Fruit fly (Drosophila melanogaster): ENCODE data around the gene Spn28F.

The Spn28F gene

dm6 chr2L:8229628-8230027 lies 12.0 kb downstream of the Spn28F start (continued):
- TF ChIP-seq lov (optimal IDR thresholded peaks at IDR 0.05) = no peak
- no peak for TF ChIP-seq lov (GFP tag; IDR thresholded peaks at IDR 0.05)
- no peak for TF ChIP-seq D19A (tag; optimal IDR thresholded peaks at IDR 0.05)
- 0 out of 2 replicates have a peak, but pooled peaks have one; percentile 22 for TF ChIP-seq CG1024 (GFP tag; IDR thresholded peaks at IDR 0.05)
- TF ChIP-seq CG7556 (GFP tag; optimal IDR thresholded peaks at IDR 0.05) = no peak
- TF ChIP-seq hkb (optimal IDR thresholded peaks at IDR 0.05) = no peak
- peak; percentile 50; the same call in 1 of the 2 replicates for TF ChIP-seq hkb (GFP tag; IDR thresholded peaks at IDR 0.05)
- no peak for TF ChIP-seq trh (GFP tag; optimal IDR thresholded peaks at IDR 0.05)
- TF ChIP-seq Atf-2 (GFP tag; optimal IDR thresholded peaks at IDR 0.05) = peak; percentile 19
- peak; percentile 22; the same call in 1 of the 2 replicates for TF ChIP-seq E2f2 (GFP tag; IDR thresholded peaks at IDR 0.05)
- peak; percentile 4 for TF ChIP-seq her (GFP tag; optimal IDR thresholded peaks at IDR 0.05)
- no peak for TF ChIP-seq ap (GFP tag; IDR thresholded peaks at IDR 0.05)
- TF ChIP-seq nom (GFP tag; optimal IDR thresholded peaks at IDR 0.05) = peak; percentile 11
- no peak for TF ChIP-seq nerfin-2 (GFP tag; IDR thresholded peaks at IDR 0.05; ENCODE audit: partially characterized antibody)
- peak; percentile 40 for TF ChIP-seq corto (GFP tag; optimal IDR thresholded peaks at IDR 0.05)
- peak; percentile 11 for TF ChIP-seq CG30403 (GFP tag; optimal IDR thresholded peaks at IDR 0.05)
- no peak for TF ChIP-seq CG11093 (GFP tag; IDR thresholded peaks at IDR 0.05)
- TF ChIP-seq CG12236 (GFP tag; optimal IDR thresholded peaks at IDR 0.05) = no peak
- TF ChIP-seq CG18476 (GFP tag; optimal IDR thresholded peaks at IDR 0.05) = no peak
- no peak for TF ChIP-seq Poxn (GFP tag; IDR thresholded peaks at IDR 0.05)
- TF ChIP-seq CG33213 (GFP tag; optimal IDR thresholded peaks at IDR 0.05) = no peak
- TF ChIP-seq CG11247 (GFP tag; IDR thresholded peaks at IDR 0.05) = no peak
- peak; percentile 52; the same call in 1 of the 2 replicates for TF ChIP-seq CG6689 (GFP tag; IDR thresholded peaks at IDR 0.05)
- TF ChIP-seq CG2712 (tag; optimal IDR thresholded peaks at IDR 0.05) = peak; percentile 40
- TF ChIP-seq Oaz (GFP tag; IDR thresholded peaks at IDR 0.05) = no peak
- no peak for TF ChIP-seq Doc3 (GFP tag; IDR thresholded peaks at IDR 0.05; ENCODE audit: partially characterized antibody)
- TF ChIP-seq CG12391 (tag; optimal IDR thresholded peaks at IDR 0.05) = peak; percentile 38
- TF ChIP-seq dan (GFP tag; IDR thresholded peaks at IDR 0.05) = no peak
- TF ChIP-seq CG32767 (GFP tag; IDR thresholded peaks at IDR 0.05) = no peak
- no peak for TF ChIP-seq Adf1 (GFP tag; IDR thresholded peaks at IDR 0.05)
- TF ChIP-seq CG14710 (tag; optimal IDR thresholded peaks at IDR 0.05) = no peak
- no peak for TF ChIP-seq zen (tag; optimal IDR thresholded peaks at IDR 0.05)
- no peak for TF ChIP-seq pho (GFP tag; optimal IDR thresholded peaks at IDR 0.05)
- TF ChIP-seq Hmr (GFP tag; optimal IDR thresholded peaks at IDR 0.05) = no peak
- no peak for TF ChIP-seq CG1832 (GFP tag; optimal IDR thresholded peaks at IDR 0.05)
- no peak for TF ChIP-seq CG4820 (GFP tag; optimal IDR thresholded peaks at IDR 0.05)
- no peak for TF ChIP-seq Dfd (GFP tag; optimal IDR thresholded peaks at IDR 0.05)
- TF ChIP-seq Pdp1 (GFP tag; optimal IDR thresholded peaks at IDR 0.05) = peak in 1 of 2 experiments; percentile 76
- no peak for TF ChIP-seq ara (GFP tag; IDR thresholded peaks at IDR 0.05)
- no peak for TF ChIP-seq Asciz (GFP tag; optimal IDR thresholded peaks at IDR 0.05)
- no peak for TF ChIP-seq Doc2 (GFP tag; IDR thresholded peaks at IDR 0.05)
- no peak for TF ChIP-seq YL-1 (GFP tag; optimal IDR thresholded peaks at IDR 0.05)
- TF ChIP-seq Med (GFP tag) = peak; percentile 86
- TF ChIP-seq Sin3A (optimal IDR thresholded peaks at IDR 0.05) = no peak
- no peak for TF ChIP-seq CG17186 (GFP tag; optimal IDR thresholded peaks at IDR 0.05)
- TF ChIP-seq CG9437 (GFP tag; optimal IDR thresholded peaks at IDR 0.05) = no peak
- TF ChIP-seq eve (GFP tag; optimal IDR thresholded peaks at IDR 0.05) = no peak
- TF ChIP-seq tin (GFP tag; optimal IDR thresholded peaks at IDR 0.05) = no peak
- peak; percentile 27 for TF ChIP-seq CG10979 (tag; optimal IDR thresholded peaks at IDR 0.05)
- peak; percentile 46; the same call in 1 of the 2 replicates for TF ChIP-seq stc (GFP tag; IDR thresholded peaks at IDR 0.05)
- TF ChIP-seq lab (GFP tag; optimal IDR thresholded peaks at IDR 0.05) = no peak
- TF ChIP-seq CG11695 (GFP tag; IDR thresholded peaks at IDR 0.05) = peak; percentile 44; the same call in 1 of the 3 replicates
